Fruit fly (Drosophila melanogaster) whole organism, embryonic: ENCODE measurements around the gene CG32036.

Source experiments
- Abd-B ChIP-seq: fragments of 200-800 bp; sonication (Bioruptor generic); optimal IDR thresholded peaks from 2 replicates; lab custom pipeline; 2018; ENCODE audit warnings: missing biosample characterization, mild to moderate bottlenecking, missing genetic modification characterization, moderate library complexity
- Ada2b ChIP-seq: fragments of 200-800 bp; sonication (Bioruptor generic); IDR thresholded peaks from 2 replicates; pipeline ENCODE4 v1.3.6; 2022; ENCODE audit warnings: missing biosample characterization, missing genetic modification characterization
- Adf1 ChIP-seq: fragments of 200-800 bp; sonication (Bioruptor generic); IDR thresholded peaks from 2 replicates; pipeline ENCODE4 v1.3.6; 2022; ENCODE audit warnings: missing biosample characterization, missing genetic modification characterization
- Atf3 ChIP-seq: fragments of 200-800 bp; sonication (Bioruptor generic); optimal IDR thresholded peaks from 3 replicates; lab custom pipeline; 2016; ENCODE audit warnings: missing biosample characterization, missing genetic modification characterization
- CG10267 ChIP-seq: fragments of 200-800 bp; sonication (Bioruptor generic); optimal IDR thresholded peaks from 2 replicates; lab custom pipeline; 2018; ENCODE audit warnings: missing biosample characterization, mild to moderate bottlenecking, missing genetic modification characterization, moderate library complexity
- CG10321 ChIP-seq: fragments of 200-800 bp; sonication (Bioruptor generic); IDR thresholded peaks from 2 replicates; pipeline ENCODE4 v1.3.6; 2022; ENCODE audit warnings: missing biosample characterization, missing genetic modification characterization
- CG12219 ChIP-seq: fragments of 200-800 bp; sonication (Bioruptor generic); optimal IDR thresholded peaks from 3 replicates; lab custom pipeline; 2018; ENCODE audit warnings: missing biosample characterization, mild to moderate bottlenecking, missing genetic modification characterization
- CG13624 ChIP-seq: fragments of 200-800 bp; sonication (Bioruptor generic); optimal IDR thresholded peaks from 2 replicates; lab custom pipeline; 2016; ENCODE audit warnings: missing biosample characterization, missing genetic modification characterization
- CG13775 ChIP-seq: fragments of 200-800 bp; sonication (Bioruptor generic); optimal IDR thresholded peaks from 3 replicates; lab custom pipeline; 2017; ENCODE audit warnings: missing biosample characterization, mild to moderate bottlenecking, missing genetic modification characterization
- CG16779 ChIP-seq: fragments of 200-800 bp; sonication (Bioruptor generic); IDR thresholded peaks from 2 replicates; pipeline ENCODE4 v1.3.6; 2022; ENCODE audit warnings: missing biosample characterization, missing genetic modification characterization
- CG18011 ChIP-seq: fragments of 200-800 bp; sonication (Bioruptor generic); optimal IDR thresholded peaks from 2 replicates; lab custom pipeline; 2017; ENCODE audit warnings: missing biosample characterization, missing genetic modification characterization, mild to moderate bottlenecking, moderate library complexity, missing genotype
- CG2199 ChIP-seq: fragments of 200-800 bp; sonication (Bioruptor generic); IDR thresholded peaks from 3 replicates; pipeline ENCODE4 v1.3.6; 2022; ENCODE audit warnings: missing biosample characterization, missing genetic modification characterization
- CG30403 ChIP-seq: fragments of 200-800 bp; sonication (Bioruptor generic); optimal IDR thresholded peaks from 3 replicates; lab custom pipeline; 2016; ENCODE audit warnings: missing biosample characterization, missing genetic modification characterization
- CG3838 ChIP-seq: fragments of 200-800 bp; sonication (Bioruptor generic); optimal IDR thresholded peaks from 3 replicates; lab custom pipeline; 2016; ENCODE audit warnings: missing biosample characterization, missing genetic modification characterization
- CG3995 ChIP-seq: fragments of 200-800 bp; sonication (Bioruptor generic); optimal IDR thresholded peaks from 3 replicates; lab custom pipeline; 2016; ENCODE audit warnings: missing biosample characterization, missing genetic modification characterization
- CG6689 ChIP-seq: fragments of 200-800 bp; sonication (Bioruptor generic); IDR thresholded peaks from 2 replicates; pipeline ENCODE4 v1.3.6; 2022; ENCODE audit warnings: missing biosample characterization, missing genetic modification characterization
- CG6854 ChIP-seq: fragments of 200-800 bp; sonication (Bioruptor generic); optimal IDR thresholded peaks from 3 replicates; lab custom pipeline; 2017; ENCODE audit warnings: missing biosample characterization, mild to moderate bottlenecking, missing genetic modification characterization
- CG8290 ChIP-seq, 3 experiments: fragments of 200-800 bp; sonication (Bioruptor generic); optimal IDR thresholded peaks; 2 replicates each; lab custom pipeline; 2016 to 2019; ENCODE audit warnings: missing biosample characterization in 3 of 3, missing genetic modification characterization in 3 of 3, mild to moderate bottlenecking in 2 of 3, moderate library complexity in 1 of 3
- CTCF ChIP-seq: fragments of 200-800 bp; sonication (Bioruptor generic); optimal IDR thresholded peaks from 2 replicates; lab custom pipeline; 2017; ENCODE audit warnings: missing biosample characterization, mild to moderate bottlenecking, missing genetic modification characterization, moderate library complexity
- Camta ChIP-seq: fragments of 200-800 bp; sonication (Bioruptor generic); optimal IDR thresholded peaks from 2 replicates; lab custom pipeline; 2016; ENCODE audit warnings: missing biosample characterization, missing genetic modification characterization
- Dek ChIP-seq: fragments of 200-800 bp; sonication (Bioruptor generic); optimal IDR thresholded peaks from 3 replicates; lab custom pipeline; 2019; ENCODE audit warnings: missing biosample characterization, mild to moderate bottlenecking, missing genetic modification characterization, moderate library complexity
- Dp ChIP-seq: fragments of 200-800 bp; sonication (Bioruptor generic); optimal IDR thresholded peaks from 2 replicates; lab custom pipeline; 2018; ENCODE audit warnings: missing biosample characterization, mild to moderate bottlenecking, missing genetic modification characterization, moderate library complexity
- Hmr ChIP-seq: fragments of 200-800 bp; sonication (Bioruptor generic); optimal IDR thresholded peaks from 3 replicates; lab custom pipeline; 2017; ENCODE audit warnings: mild to moderate bottlenecking, missing biosample characterization, missing genetic modification reagents, missing genetic modification characterization
- NC2α ChIP-seq: fragments of 200-800 bp; sonication (Bioruptor generic); optimal IDR thresholded peaks from 2 replicates; lab custom pipeline; 2016; ENCODE audit warnings: missing biosample characterization, missing genetic modification characterization
- Ravus ChIP-seq: fragments of 200-800 bp; sonication (Bioruptor generic); IDR thresholded peaks from 2 replicates; pipeline ENCODE4 v1.3.6; 2022; ENCODE audit warnings: missing biosample characterization, missing genetic modification characterization
- Rx ChIP-seq: fragments of 200-800 bp; sonication (Bioruptor generic); IDR thresholded peaks from 2 replicates; pipeline ENCODE4 v1.3.6; 2022; ENCODE audit warnings: missing biosample characterization, missing genetic modification characterization
- Sin3A ChIP-seq: fragments of >200 bp; optimal IDR thresholded peaks from 2 replicates; lab custom pipeline; 2018
- Trl ChIP-seq, 3 experiments: fragments of >200 bp in 2 of 3; fragments of 200-800 bp in 1 of 3; sonication (Bioruptor generic) in 1 of 3; optimal IDR thresholded peaks; 2 replicates in 1 of 3; 3 replicates in 2 of 3; lab custom pipeline; 2016 to 2017; ENCODE audit warnings: missing biosample characterization in 1 of 3, missing genetic modification characterization in 1 of 3
- al ChIP-seq: fragments of 200-800 bp; sonication (Bioruptor generic); IDR thresholded peaks from 2 replicates; pipeline ENCODE4 v1.3.6; 2022; ENCODE audit warnings: missing biosample characterization, missing genetic modification characterization
- aop ChIP-seq: fragments of 200-800 bp; sonication (Bioruptor generic); IDR thresholded peaks from 2 replicates; pipeline ENCODE4 v1.3.6; 2022; ENCODE audit warnings: missing biosample characterization, missing genetic modification characterization
- bowl ChIP-seq: fragments of 200-800 bp; sonication (Bioruptor generic); IDR thresholded peaks from 2 replicates; pipeline ENCODE4 v1.3.6; 2022; ENCODE audit warnings: missing biosample characterization, missing genetic modification characterization
- cad ChIP-seq: fragments of >200 bp; optimal IDR thresholded peaks from 2 replicates; lab custom pipeline; 2017; ENCODE audit warnings: missing biosample characterization, missing genetic modification characterization
- chinmo ChIP-seq: fragments of 200-800 bp; sonication (Bioruptor generic); IDR thresholded peaks from 4 replicates; pipeline ENCODE4 v1.3.6; 2022; ENCODE audit warnings: missing biosample characterization, missing genetic modification characterization; ENCODE audit not compliant: partially characterized antibody
- da ChIP-seq: fragments of 200-800 bp; sonication (Bioruptor generic); optimal IDR thresholded peaks from 2 replicates; lab custom pipeline; 2016; ENCODE audit warnings: missing biosample characterization, missing genetic modification characterization
- fd64A ChIP-seq: fragments of 200-800 bp; sonication (Bioruptor generic); optimal IDR thresholded peaks from 3 replicates; lab custom pipeline; 2018; ENCODE audit warnings: missing biosample characterization, mild to moderate bottlenecking, missing genetic modification characterization
- fu2 ChIP-seq: fragments of 200-800 bp; sonication (Bioruptor generic); optimal IDR thresholded peaks from 2 replicates; lab custom pipeline; 2016; ENCODE audit warnings: missing biosample characterization, missing genetic modification characterization
- gro ChIP-seq: fragments of 200-800 bp; sonication (Bioruptor generic); optimal IDR thresholded peaks from 2 replicates; lab custom pipeline; 2016; ENCODE audit warnings: missing biosample characterization, missing genetic modification characterization
- insv ChIP-seq, 2 experiments: fragments of 200-800 bp; sonication (Bioruptor generic); optimal IDR thresholded peaks; 3 replicates each; lab custom pipeline; 2016 to 2018; ENCODE audit warnings: missing biosample characterization in 2 of 2, missing genetic modification characterization in 2 of 2
- mam ChIP-seq: fragments of 200-800 bp; sonication (Bioruptor generic); optimal IDR thresholded peaks from 3 replicates; lab custom pipeline; 2016; ENCODE audit warnings: missing biosample characterization, missing genetic modification characterization
- org-1 ChIP-seq: fragments of 200-800 bp; sonication (Bioruptor generic); optimal IDR thresholded peaks from 2 replicates; lab custom pipeline; 2017; ENCODE audit warnings: missing biosample characterization, missing genetic modification characterization
- pan ChIP-seq, 4 experiments: fragments of >200 bp in 3 of 4; fragments of 200-800 bp in 1 of 4; sonication (Bioruptor generic) in 1 of 4; optimal IDR thresholded peaks in 3 of 4; IDR thresholded peaks in 1 of 4; 2 replicates each; pipeline versions ENCODE4 v1.3.6 to Lab custom; 2017 to 2022; ENCODE audit warnings: missing biosample characterization in 2 of 4, missing genetic modification characterization in 2 of 4, mixed read lengths in 1 of 4
- prd ChIP-seq, 3 experiments: fragments of >200 bp in 2 of 3; fragments of 200-800 bp in 1 of 3; sonication (Bioruptor generic) in 1 of 3; optimal IDR thresholded peaks in 2 of 3; IDR thresholded peaks in 1 of 3; 2 replicates in 2 of 3; 3 replicates in 1 of 3; pipeline versions ENCODE4 v1.3.6 to Lab custom; 2017 to 2022; ENCODE audit warnings: missing biosample characterization in 1 of 3, missing genetic modification characterization in 1 of 3
- pros ChIP-seq: fragments of 200-800 bp; sonication (Bioruptor generic); optimal IDR thresholded peaks from 3 replicates; lab custom pipeline; 2019; ENCODE audit warnings: missing biosample characterization, mild to moderate bottlenecking, missing genetic modification characterization, moderate library complexity
- ranshi ChIP-seq: fragments of 200-800 bp; sonication (Bioruptor generic); IDR thresholded peaks from 2 replicates; pipeline ENCODE4 v1.3.6; 2022; ENCODE audit warnings: missing biosample characterization, missing genetic modification characterization
- schlank ChIP-seq: fragments of 200-800 bp; sonication (Bioruptor generic); optimal IDR thresholded peaks from 2 replicates; lab custom pipeline; 2018; ENCODE audit warnings: missing biosample characterization, mild to moderate bottlenecking, missing genetic modification characterization
- slou ChIP-seq: fragments of 200-800 bp; sonication (Bioruptor generic); optimal IDR thresholded peaks from 3 replicates; lab custom pipeline; 2016; ENCODE audit warnings: missing biosample characterization, missing genetic modification characterization
- so ChIP-seq: fragments of 200-800 bp; sonication (Bioruptor generic); IDR thresholded peaks from 3 replicates; pipeline ENCODE4 v1.3.6; 2022; ENCODE audit warnings: missing biosample characterization, missing genetic modification characterization
- zen ChIP-seq: fragments of 200-800 bp; sonication (Bioruptor generic); optimal IDR thresholded peaks from 3 replicates; lab custom pipeline; 2018; ENCODE audit warnings: missing biosample characterization, mild to moderate bottlenecking, missing genetic modification characterization, moderate library complexity
- zf30C ChIP-seq: fragments of 200-800 bp; sonication (Bioruptor generic); optimal IDR thresholded peaks from 3 replicates; lab custom pipeline; 2018; ENCODE audit warnings: missing biosample characterization, mild to moderate bottlenecking, missing genetic modification characterization

Gene CG32036

dm6 chr3L:9505007-9505712, 16.1 kb upstream of the CG32036 start, which contains the start of gene path (continued):
- TF ChIP-seq CG12219 (no peak), Ravus (GFP tag; lab: Robert Waterston, UW) (no peak), CG3995 (no peak), al (GFP tag; lab: Robert Waterston, UW) (no peak), CG10321 (GFP tag; lab: Robert Waterston, UW) (0 out of 2 replicates have a peak, but pooled peaks have one; percentile 6), insv (GFP tag; optimal IDR thresholded peaks at IDR 0.05; lab: Kevin White, UChicago) (peak in 1 of 2 experiments; percentile 10), CG8290 (GFP tag; optimal IDR thresholded peaks at IDR 0.05; lab: Kevin White, UChicago) (peak; percentile 26), CG8290 (tag; optimal IDR thresholded peaks at IDR 0.05; lab: Kevin White, UChicago) (peak in 1 of 2 experiments; percentile 77), CG3838 (GFP tag; lab: Kevin White, UChicago) (no peak), org-1 (GFP tag; lab: Kevin White, UChicago) (no peak), Dp (GFP tag; lab: Kevin White, UChicago) (no peak), aop (GFP tag; lab: Robert Waterston, UW) (no peak), ranshi (GFP tag; lab: Robert Waterston, UW) (peak; percentile 19; the same call in 1 of the 2 replicates), slou (no peak), Rx (GFP tag; lab: Robert Waterston, UW) (no peak), CG2199 (peak; percentile 88; the same call in 2 of the 3 replicates), fd64A (no peak), Sin3A (no peak), Abd-B (GFP tag; lab: Kevin White, UChicago) (no peak), fu2 (no peak), Hmr (GFP tag; lab: Kevin White, UChicago) (peak; percentile 26), CG6854 (GFP tag; lab: Kevin White, UChicago) (no peak), NC2α (GFP tag; lab: Kevin White, UChicago) (peak; percentile 20), CTCF (GFP tag; lab: Kevin White, UChicago) (no peak), so (GFP tag; lab: Robert Waterston, UW) (no peak), Camta (GFP tag; lab: Kevin White, UChicago) (no peak), CG13775 (GFP tag; lab: Kevin White, UChicago) (peak; percentile 3), schlank (tag; lab: Kevin White, UChicago) (no peak), Dek (tag; lab: Kevin White, UChicago) (peak; percentile 12), CG16779 (no peak), zen (no peak), chinmo (GFP tag; lab: Robert Waterston, UW) (peak; percentile 56; the same call in 2 of the 4 replicates), bowl (no peak), CG13624 (GFP tag; lab: Kevin White, UChicago) (no peak), CG6689 (peak; percentile 30; the same call in 1 of the 2 replicates), CG10267 (peak; percentile 66), zf30C (GFP tag; lab: Kevin White, UChicago) (no peak), CG30403 (peak; percentile 35), Adf1 (0 out of 2 replicates have a peak, but pooled peaks have one; percentile 16), cad (GFP tag; lab: Kevin White, UChicago) (no peak), Atf3 (no peak), Trl (optimal IDR thresholded peaks at IDR 0.05; lab: Kevin White, UChicago) (peak in 1 of 2 experiments; percentile 43), Trl (GFP tag; optimal IDR thresholded peaks at IDR 0.05; lab: Kevin White, UChicago) (peak; percentile 10), prd (optimal IDR thresholded peaks at IDR 0.05; lab: Kevin White, UChicago) (no peak), prd (GFP tag; IDR thresholded peaks at IDR 0.05; lab: Robert Waterston, UW) (0 out of 3 replicates have a peak, but pooled peaks have one; percentile 19), mam (GFP tag; lab: Kevin White, UChicago) (no peak), pan (optimal IDR thresholded peaks at IDR 0.05; lab: Kevin White, UChicago) (no peak), pan (GFP tag; optimal IDR thresholded peaks at IDR 0.05 in 1 of 2, IDR thresholded peaks at IDR 0.05 in 1 of 2) (peak in 1 of 2 experiments; percentile 10), Ada2b (GFP tag; lab: Robert Waterston, UW) (no peak), CG18011 (GFP tag; lab: Kevin White, UChicago) (no peak), pros (GFP tag; lab: Kevin White, UChicago) (no peak), gro (GFP tag; lab: Kevin White, UChicago) (no peak), da (GFP tag; lab: Kevin White, UChicago) (no peak)
